Worm (Caenorhabditis elegans) whole organism, young adult: ENCODE measurements around the gene str-103.

Experiments used
- F10E7.11 ChIP-seq: sonication (generic microtip); optimal IDR thresholded peaks from 2 replicates; lab custom pipeline; 2017; ENCODE audit warnings: mild to moderate bottlenecking, missing genetic modification characterization, moderate library complexity, missing compliant biosample characterization
- akir-1 ChIP-seq: fragments of 200-800 bp; sonication (Bioruptor generic); optimal IDR thresholded peaks from 2 replicates; lab custom pipeline; 2018; ENCODE audit warnings: mild to moderate bottlenecking, missing genetic modification characterization, moderate library complexity, missing compliant biosample characterization
- aptf-3 ChIP-seq: fragments of 200-800 bp; sonication (Bioruptor generic); IDR thresholded peaks from 2 replicates; pipeline ENCODE4 v1.3.6; 2022; ENCODE audit warnings: missing genetic modification characterization, missing compliant biosample characterization
- attf-5 ChIP-seq: fragments of 200-800 bp; sonication (Bioruptor generic); optimal IDR thresholded peaks from 2 replicates; lab custom pipeline; 2018; ENCODE audit warnings: mild to moderate bottlenecking, missing genetic modification characterization, missing compliant biosample characterization
- bed-1 ChIP-seq: fragments of 200-800 bp; sonication (Bioruptor generic); IDR thresholded peaks from 2 replicates; pipeline ENCODE4 v1.3.6; 2022; ENCODE audit warnings: missing genetic modification reagents, missing genetic modification characterization, missing compliant biosample characterization
- ceh-40 ChIP-seq: fragments of 200-800 bp; sonication (Bioruptor generic); IDR thresholded peaks from 2 replicates; pipeline ENCODE4 v1.3.6; 2022; ENCODE audit warnings: missing genetic modification characterization, missing compliant biosample characterization
- chd-7 ChIP-seq: sonication (generic microtip); optimal IDR thresholded peaks from 2 replicates; lab custom pipeline; 2016; ENCODE audit warnings: mild to moderate bottlenecking, missing genetic modification characterization, moderate library complexity, missing compliant biosample characterization
- dpl-1 ChIP-seq: fragments of 150-350 bp; optimal IDR thresholded peaks from 2 replicates; lab custom pipeline; 2014; ENCODE audit warnings: missing biosample characterization, missing genetic modification reagents, missing genetic modification characterization
- efl-1 ChIP-seq: fragments of 150-350 bp; optimal IDR thresholded peaks from 2 replicates; lab custom pipeline; 2014; ENCODE audit warnings: missing biosample characterization, missing genetic modification reagents, missing genetic modification characterization
- egrh-3 ChIP-seq: fragments of 200-800 bp; sonication (Bioruptor generic); IDR thresholded peaks from 2 replicates; pipeline ENCODE4 v1.3.6; 2022; ENCODE audit warnings: missing genetic modification reagents, missing genetic modification characterization, missing compliant biosample characterization
- him-1 ChIP-seq: sonication (generic microtip); optimal IDR thresholded peaks from 2 replicates; lab custom pipeline; 2016; ENCODE audit warnings: missing genotype, missing genetic modification reagents, missing genetic modification characterization, missing compliant biosample characterization
- hlh-26 ChIP-seq: fragments of 200-800 bp; sonication (Bioruptor generic); conservative IDR thresholded peaks from 2 replicates; pipeline ENCODE4 v1.3.6; 2022; ENCODE audit warnings: missing genetic modification reagents, missing genetic modification characterization, missing compliant biosample characterization
- hrde-1 ChIP-seq: sonication (generic microtip); optimal IDR thresholded peaks from 2 replicates; lab custom pipeline; 2016; ENCODE audit warnings: missing genetic modification characterization, mild to moderate bottlenecking, missing compliant biosample characterization, moderate library complexity, missing genotype, missing genetic modification reagents, borderline replicate concordance
- let-526 ChIP-seq: fragments of 200-800 bp; sonication (Bioruptor generic); IDR thresholded peaks from 2 replicates; pipeline ENCODE4 v1.3.6; 2022; ENCODE audit warnings: missing genetic modification reagents, missing genetic modification characterization, missing compliant biosample characterization
- lin-35 ChIP-seq, 3 experiments: fragments of 150-350 bp in 2 of 3; sonication (generic microtip) in 1 of 3; optimal IDR thresholded peaks; 2 replicates each; lab custom pipeline; 2014 to 2018; ENCODE audit warnings: missing biosample characterization in 3 of 3, missing genetic modification characterization in 3 of 3, missing genetic modification reagents in 3 of 3
- lin-40 ChIP-seq: sonication (generic microtip); optimal IDR thresholded peaks from 2 replicates; lab custom pipeline; 2016; ENCODE audit warnings: missing genetic modification characterization, mild to moderate bottlenecking, missing compliant biosample characterization, missing genotype, missing genetic modification reagents
- lsy-27 ChIP-seq: sonication (generic microtip); optimal IDR thresholded peaks from 2 replicates; lab custom pipeline; 2017; ENCODE audit warnings: missing genetic modification characterization, mild to moderate bottlenecking, missing compliant biosample characterization, antibody characterized with exemption, missing genotype, borderline replicate concordance; ENCODE audit not compliant: insufficient read depth
- madf-10 ChIP-seq: sonication (generic microtip); optimal IDR thresholded peaks from 2 replicates; lab custom pipeline; 2016; ENCODE audit warnings: mild to moderate bottlenecking, missing genetic modification characterization, missing compliant biosample characterization
- madf-3 ChIP-seq: fragments of 200-800 bp; sonication (Bioruptor generic); IDR thresholded peaks from 2 replicates; pipeline ENCODE4 v1.3.6; 2022; ENCODE audit warnings: missing genetic modification reagents, missing genetic modification characterization, missing compliant biosample characterization
- nfya-1 ChIP-seq: sonication (generic microtip); optimal IDR thresholded peaks from 2 replicates; lab custom pipeline; 2017; ENCODE audit warnings: antibody characterized with exemption, missing compliant biosample characterization, missing genetic modification characterization, borderline replicate concordance; ENCODE audit not compliant: insufficient read depth
- nhr-27 ChIP-seq: fragments of 200-800 bp; sonication (Bioruptor generic); optimal IDR thresholded peaks from 2 replicates; lab custom pipeline; 2018; ENCODE audit warnings: mild to moderate bottlenecking, missing genetic modification characterization, moderate library complexity, missing compliant biosample characterization
- nhr-80 ChIP-seq: sonication (generic microtip); optimal IDR thresholded peaks from 2 replicates; lab custom pipeline; 2016; ENCODE audit warnings: missing genetic modification characterization, missing compliant biosample characterization
- pbrm-1 ChIP-seq: fragments of 200-800 bp; sonication (Bioruptor generic); IDR thresholded peaks from 2 replicates; pipeline ENCODE4 v1.3.6; 2022; ENCODE audit warnings: missing genetic modification reagents, missing genetic modification characterization, missing compliant biosample characterization
- rcor-1 ChIP-seq: fragments of 200-800 bp; sonication (Bioruptor generic); IDR thresholded peaks from 2 replicates; pipeline ENCODE4 v1.3.6; 2022; ENCODE audit warnings: missing genetic modification reagents, missing genetic modification characterization, missing compliant biosample characterization
- rpc-1 ChIP-seq, 2 experiments: fragments of 150-350 bp in 1 of 2; sonication (generic microtip) in 1 of 2; optimal IDR thresholded peaks; 2 replicates each; lab custom pipeline; 2014 to 2018; ENCODE audit warnings: missing biosample characterization in 1 of 2, missing genetic modification characterization in 1 of 2, missing genetic modification reagents in 1 of 2, missing genotype in 1 of 2
- snpc-3.4 ChIP-seq: sonication (generic microtip); optimal IDR thresholded peaks from 2 replicates; lab custom pipeline; 2017; ENCODE audit warnings: missing genetic modification characterization, mild to moderate bottlenecking, missing compliant biosample characterization, antibody characterized with exemption, moderate library complexity, missing genotype, missing genetic modification reagents
- tbp1 ChIP-seq: fragments of 200-800 bp; sonication (Bioruptor generic); optimal IDR thresholded peaks from 2 replicates; lab custom pipeline; 2018; ENCODE audit warnings: mild to moderate bottlenecking, missing genetic modification characterization, missing compliant biosample characterization
- tbx-9 ChIP-seq: sonication (generic microtip); optimal IDR thresholded peaks from 2 replicates; lab custom pipeline; 2016; ENCODE audit warnings: borderline replicate concordance, missing genetic modification characterization, inconsistent platforms, missing compliant biosample characterization
- unc-130 ChIP-seq: sonication (generic microtip); optimal IDR thresholded peaks from 2 replicates; lab custom pipeline; 2016; ENCODE audit warnings: missing genetic modification reagents, missing genetic modification characterization, missing compliant biosample characterization
- zfh-2 ChIP-seq: fragments of 200-800 bp; sonication (Bioruptor generic); conservative IDR thresholded peaks from 2 replicates; pipeline ENCODE4 v1.3.6; 2022; ENCODE audit warnings: missing genetic modification reagents, missing genetic modification characterization, missing compliant biosample characterization
- ztf-28 ChIP-seq: fragments of 200-800 bp; sonication (Bioruptor generic); IDR thresholded peaks from 2 replicates; pipeline ENCODE4 v1.3.6; 2022; ENCODE audit warnings: missing genetic modification reagents, missing genetic modification characterization, missing compliant biosample characterization

str-103 gene

DNA sequence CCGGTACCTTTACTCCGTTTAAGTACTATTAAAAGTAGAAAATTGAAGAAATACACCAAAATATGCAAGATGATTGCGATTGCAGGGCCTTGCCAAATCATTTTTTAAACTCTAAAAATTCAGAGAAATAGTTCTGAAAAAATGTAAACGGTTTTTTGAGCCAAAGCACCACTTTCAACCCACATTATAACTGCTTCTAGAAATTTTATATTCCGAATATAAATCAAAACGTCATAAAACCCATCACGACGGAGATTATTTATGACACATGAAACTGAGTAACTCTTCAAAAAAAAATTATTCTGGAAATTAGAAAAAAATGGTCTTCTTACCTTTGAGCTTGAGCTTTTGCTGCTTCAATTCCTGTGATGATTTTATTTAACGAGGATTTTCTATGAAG is 4.3 kb downstream of the str-103 start, which contains the start of gene srxa-16:
TSS of gene srxa-16 (minus strand) at position 101 of the 400 bp plus-strand sequence.
- TF ChIP-seq tbp1: no peak
- no peak for TF ChIP-seq hrde-1 (tag; lab: Kevin White, UChicago)
- no peak for TF ChIP-seq aptf-3 (GFP tag; lab: Robert Waterston, UW)
- TF ChIP-seq F10E7.11 (tag; lab: Kevin White, UChicago): no peak
- TF ChIP-seq hlh-26 (GFP tag; lab: Robert Waterston, UW): no peak
- no peak for TF ChIP-seq zfh-2

ce11 chrV:16103594-16103993 is 14.9 kb downstream of the str-103 start, which contains the start of gene argk-1:
TSS of gene argk-1 (plus strand) at chrV:16103894.
- TF ChIP-seq bed-1 (GFP tag; lab: Robert Waterston, UW): no peak
- TF ChIP-seq F10E7.11 (tag; lab: Kevin White, UChicago): no peak
- TF ChIP-seq rcor-1 (GFP tag; lab: Robert Waterston, UW): no peak
- TF ChIP-seq unc-130 (GFP tag; lab: Kevin White, UChicago): no peak
- no peak for TF ChIP-seq nfya-1 (tag; lab: Kevin White, UChicago)
- TF ChIP-seq rpc-1 (optimal IDR thresholded peaks at IDR 0.05; lab: Kevin White, UChicago): no peak
- TF ChIP-seq rpc-1 (tag; optimal IDR thresholded peaks at IDR 0.05; lab: Kevin White, UChicago): no peak
- TF ChIP-seq pbrm-1 (GFP tag; lab: Robert Waterston, UW): no peak
- TF ChIP-seq let-526: no peak
- TF ChIP-seq dpl-1 (GFP tag; lab: Kevin White, UChicago): no peak
- TF ChIP-seq akir-1: no peak
- TF ChIP-seq lsy-27 (tag; lab: Kevin White, UChicago): no peak
- no peak for TF ChIP-seq chd-7 (tag; lab: Kevin White, UChicago)
- no peak for TF ChIP-seq madf-10 (tag; lab: Kevin White, UChicago)
- no peak for TF ChIP-seq lin-35 (GFP tag; optimal IDR thresholded peaks at IDR 0.05; lab: Kevin White, UChicago)

ce11 chrV:16100103-16100730 is 18.3 kb downstream of the str-103 start, which contains the start of gene cth-1:
TSS of gene cth-1 (plus strand) at chrV:16100680.
- TF ChIP-seq snpc-3.4 (tag; lab: Kevin White, UChicago) (no peak), nhr-80 (tag; lab: Kevin White, UChicago) (peak; percentile 68), him-1 (no peak), lin-40 (no peak), egrh-3 (GFP tag; lab: Robert Waterston, UW) (no peak), attf-5 (GFP tag; lab: Kevin White, UChicago) (no peak), unc-130 (GFP tag; lab: Kevin White, UChicago) (no peak), madf-3 (GFP tag; lab: Robert Waterston, UW) (no peak)

DNA sequence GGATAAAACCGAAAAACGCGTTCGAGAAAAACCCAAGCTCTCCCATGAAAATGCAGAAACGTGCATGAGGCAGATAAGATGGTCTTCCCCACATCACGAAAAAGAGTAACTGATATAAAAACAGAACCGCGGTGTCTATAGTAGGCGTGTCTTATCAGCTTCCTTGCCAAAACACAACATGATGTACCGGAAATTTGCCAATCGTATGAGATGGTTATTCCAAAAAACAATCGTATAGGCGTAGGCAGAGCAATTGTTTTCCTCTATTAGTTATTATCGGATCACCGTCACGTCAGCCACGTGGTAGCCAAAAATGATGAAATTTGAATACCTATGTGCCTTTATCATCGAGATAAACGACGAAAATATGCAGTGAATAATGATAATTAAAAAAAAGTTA is 19.1 kb downstream of the str-103 start, which contains the start of gene str-7:
TSS of gene str-7 (minus strand) at position 101 of the 400 bp plus-strand sequence.
- no peak for TF ChIP-seq ceh-40
- no peak for TF ChIP-seq efl-1 (GFP tag; lab: Kevin White, UChicago)
- no peak for TF ChIP-seq nhr-27 (tag; lab: Kevin White, UChicago)
- TF ChIP-seq ztf-28 (GFP tag; lab: Robert Waterston, UW): no peak
- TF ChIP-seq tbx-9 (tag; lab: Kevin White, UChicago): no peak
